Fruit fly (Drosophila melanogaster) whole organism, embryonic: ENCODE data around the gene PNPase.

ENCODE experiments used
- Atf3 ChIP-seq: fragments of 200-800 bp; sonication (Bioruptor generic); optimal IDR thresholded peaks from 3 replicates; lab custom pipeline; 2016; ENCODE audit warnings: missing biosample characterization, missing genetic modification characterization
- B-H2 ChIP-seq: fragments of 200-800 bp; sonication (Bioruptor generic); optimal IDR thresholded peaks from 2 replicates; lab custom pipeline; 2018; ENCODE audit warnings: missing biosample characterization, mild to moderate bottlenecking, missing genetic modification characterization
- CG10147 ChIP-seq: fragments of 200-800 bp; sonication (Bioruptor generic); optimal IDR thresholded peaks from 2 replicates; lab custom pipeline; 2019; ENCODE audit warnings: missing biosample characterization, mild to moderate bottlenecking, missing genetic modification characterization, moderate library complexity
- CG1024 ChIP-seq: fragments of 200-800 bp; sonication (Bioruptor generic); IDR thresholded peaks from 2 replicates; pipeline ENCODE4 v1.3.6; 2022; ENCODE audit warnings: missing biosample characterization, missing genetic modification characterization
- CG10267 ChIP-seq: fragments of 200-800 bp; sonication (Bioruptor generic); optimal IDR thresholded peaks from 2 replicates; lab custom pipeline; 2018; ENCODE audit warnings: missing biosample characterization, mild to moderate bottlenecking, missing genetic modification characterization, moderate library complexity
- CG10462 ChIP-seq: fragments of 200-800 bp; sonication (Bioruptor generic); optimal IDR thresholded peaks from 2 replicates; lab custom pipeline; 2016; ENCODE audit warnings: missing biosample characterization, missing genetic modification characterization
- CG10543 ChIP-seq: fragments of 200-800 bp; sonication (Bioruptor generic); optimal IDR thresholded peaks from 3 replicates; lab custom pipeline; 2017; ENCODE audit warnings: missing biosample characterization, mild to moderate bottlenecking, missing genetic modification characterization, moderate library complexity
- CG10959 ChIP-seq: fragments of 200-800 bp; sonication (Bioruptor generic); IDR thresholded peaks from 2 replicates; pipeline ENCODE4 v1.3.6; 2022; ENCODE audit warnings: missing biosample characterization, missing genetic modification characterization
- CG12659 ChIP-seq: fragments of 200-800 bp; sonication (Bioruptor generic); optimal IDR thresholded peaks from 3 replicates; lab custom pipeline; 2017; ENCODE audit warnings: mild to moderate bottlenecking, missing biosample characterization, missing genetic modification reagents, missing genetic modification characterization
- CG13123 ChIP-seq: fragments of 200-800 bp; sonication (Bioruptor generic); optimal IDR thresholded peaks from 2 replicates; lab custom pipeline; 2016; ENCODE audit warnings: missing biosample characterization, missing genetic modification characterization
- CG14860 ChIP-seq: fragments of 200-800 bp; sonication (Bioruptor generic); IDR thresholded peaks from 3 replicates; pipeline ENCODE4 v1.3.6; 2022; ENCODE audit warnings: missing biosample characterization, missing genetic modification characterization; ENCODE audit not compliant: partially characterized antibody
- CG15011 ChIP-seq: fragments of 200-800 bp; sonication (Bioruptor generic); optimal IDR thresholded peaks from 3 replicates; lab custom pipeline; 2018; ENCODE audit warnings: missing biosample characterization, mild to moderate bottlenecking, missing genetic modification characterization
- CG15479 ChIP-seq: fragments of 200-800 bp; sonication (Bioruptor generic); optimal IDR thresholded peaks from 3 replicates; lab custom pipeline; 2019; ENCODE audit warnings: missing biosample characterization, mild to moderate bottlenecking, missing genetic modification characterization, moderate library complexity
- CG15514 ChIP-seq: fragments of 200-800 bp; sonication (Bioruptor generic); optimal IDR thresholded peaks from 3 replicates; lab custom pipeline; 2017; ENCODE audit warnings: missing biosample characterization, missing genetic modification characterization, mild to moderate bottlenecking, moderate library complexity, missing genetic modification reagents
- CG1647 ChIP-seq: fragments of 200-800 bp; sonication (Bioruptor generic); optimal IDR thresholded peaks from 3 replicates; lab custom pipeline; 2016; ENCODE audit warnings: missing biosample characterization, missing genetic modification characterization
- CG17829 ChIP-seq: fragments of 200-800 bp; optimal IDR thresholded peaks from 2 replicates; lab custom pipeline; 2019; ENCODE audit warnings: missing biosample characterization, mild to moderate bottlenecking, missing genetic modification characterization, moderate library complexity
- CG32532 ChIP-seq: fragments of 200-800 bp; sonication (Bioruptor generic); IDR thresholded peaks from 2 replicates; pipeline ENCODE4 v1.3.6; 2022; ENCODE audit warnings: missing biosample characterization, missing genetic modification characterization
- CG3281 ChIP-seq: fragments of 200-800 bp; sonication (Bioruptor generic); optimal IDR thresholded peaks from 3 replicates; lab custom pipeline; 2017; ENCODE audit warnings: missing biosample characterization, mild to moderate bottlenecking, missing genetic modification characterization
- CG33213 ChIP-seq: fragments of 200-800 bp; sonication (Bioruptor generic); optimal IDR thresholded peaks from 3 replicates; lab custom pipeline; 2016; ENCODE audit warnings: missing biosample characterization, missing genetic modification characterization
- CG33557 ChIP-seq: fragments of 200-800 bp; sonication (Bioruptor generic); optimal IDR thresholded peaks from 2 replicates; lab custom pipeline; 2019; ENCODE audit warnings: missing biosample characterization, mild to moderate bottlenecking, missing genetic modification characterization, moderate library complexity
- CG3838 ChIP-seq: fragments of 200-800 bp; sonication (Bioruptor generic); optimal IDR thresholded peaks from 3 replicates; lab custom pipeline; 2016; ENCODE audit warnings: missing biosample characterization, missing genetic modification characterization
- CG4820 ChIP-seq: fragments of 200-800 bp; sonication (Bioruptor generic); optimal IDR thresholded peaks from 3 replicates; lab custom pipeline; 2016; ENCODE audit warnings: missing biosample characterization, missing genetic modification characterization
- CG6854 ChIP-seq: fragments of 200-800 bp; sonication (Bioruptor generic); optimal IDR thresholded peaks from 3 replicates; lab custom pipeline; 2017; ENCODE audit warnings: missing biosample characterization, mild to moderate bottlenecking, missing genetic modification characterization
- CG7357 ChIP-seq: fragments of 200-800 bp; sonication (Bioruptor generic); IDR thresholded peaks from 3 replicates; pipeline ENCODE4 v1.3.6; 2022; ENCODE audit warnings: missing biosample characterization, missing genetic modification characterization
- CG7372 ChIP-seq: fragments of 200-800 bp; sonication (Bioruptor generic); IDR thresholded peaks from 2 replicates; pipeline ENCODE4 v1.3.6; 2022; ENCODE audit warnings: missing biosample characterization, missing genetic modification characterization
- CG7745 ChIP-seq: fragments of 200-800 bp; sonication (Bioruptor generic); optimal IDR thresholded peaks from 2 replicates; lab custom pipeline; 2018; ENCODE audit warnings: missing biosample characterization, mild to moderate bottlenecking, missing genetic modification characterization, moderate library complexity
- CG7963 ChIP-seq: fragments of 200-800 bp; sonication (Bioruptor generic); IDR thresholded peaks from 3 replicates; pipeline ENCODE4 v1.3.6; 2022; ENCODE audit warnings: missing biosample characterization, missing genetic modification characterization; ENCODE audit not compliant: partially characterized antibody
- CG7987 ChIP-seq: fragments of 200-800 bp; sonication (Bioruptor generic); optimal IDR thresholded peaks from 2 replicates; lab custom pipeline; 2018; ENCODE audit warnings: missing biosample characterization, mild to moderate bottlenecking, missing genetic modification characterization, moderate library complexity
- CG8478 ChIP-seq: fragments of >200 bp; optimal IDR thresholded peaks from 2 replicates; lab custom pipeline; 2018
- CG9797 ChIP-seq: fragments of 200-800 bp; sonication (Bioruptor generic); optimal IDR thresholded peaks from 3 replicates; lab custom pipeline; 2018; ENCODE audit warnings: missing biosample characterization, mild to moderate bottlenecking, missing genetic modification characterization
- Doc3 ChIP-seq: fragments of 200-800 bp; sonication (Bioruptor generic); IDR thresholded peaks from 3 replicates; pipeline ENCODE4 v1.3.6; 2022; ENCODE audit warnings: missing biosample characterization, missing genetic modification characterization; ENCODE audit not compliant: partially characterized antibody
- HLH54F ChIP-seq: fragments of 200-800 bp; sonication (Bioruptor generic); optimal IDR thresholded peaks from 3 replicates; lab custom pipeline; 2016; ENCODE audit warnings: missing biosample characterization, missing genetic modification characterization
- Hr51 ChIP-seq, 2 experiments: fragments of 200-800 bp; sonication (Bioruptor generic); optimal IDR thresholded peaks; 2 replicates in 1 of 2; 3 replicates in 1 of 2; lab custom pipeline; 2016 to 2018; ENCODE audit warnings: missing biosample characterization in 2 of 2, missing genetic modification characterization in 2 of 2, mild to moderate bottlenecking in 1 of 2, moderate library complexity in 1 of 2
- Myb ChIP-seq: fragments of 200-800 bp; sonication (Bioruptor generic); optimal IDR thresholded peaks from 2 replicates; lab custom pipeline; 2016; ENCODE audit warnings: missing biosample characterization, missing genetic modification characterization
- Side ChIP-seq: fragments of 200-800 bp; sonication (Bioruptor generic); optimal IDR thresholded peaks from 2 replicates; lab custom pipeline; 2016; ENCODE audit warnings: missing biosample characterization, missing genetic modification characterization
- Sin3A ChIP-seq: fragments of >200 bp; optimal IDR thresholded peaks from 2 replicates; lab custom pipeline; 2018
- ash1 ChIP-seq: fragments of 200-800 bp; sonication (Bioruptor generic); optimal IDR thresholded peaks from 2 replicates; lab custom pipeline; 2018; ENCODE audit warnings: missing biosample characterization, mild to moderate bottlenecking, missing genetic modification characterization
- bbx ChIP-seq: fragments of 200-800 bp; sonication (Bioruptor generic); IDR thresholded peaks from 2 replicates; pipeline ENCODE4 v1.3.6; 2022; ENCODE audit warnings: missing biosample characterization, missing genetic modification characterization; ENCODE audit not compliant: partially characterized antibody
- bigmax ChIP-seq: fragments of 200-800 bp; sonication (Bioruptor generic); optimal IDR thresholded peaks from 2 replicates; lab custom pipeline; 2018; ENCODE audit warnings: missing biosample characterization, mild to moderate bottlenecking, missing genetic modification characterization
- bsh ChIP-seq, 2 experiments: fragments of 200-800 bp; sonication (Bioruptor generic); optimal IDR thresholded peaks; 2 replicates each; lab custom pipeline; 2017 to 2018; ENCODE audit warnings: mild to moderate bottlenecking in 2 of 2, missing biosample characterization in 2 of 2, missing genetic modification characterization in 2 of 2, moderate library complexity in 1 of 2
- cato ChIP-seq: fragments of 200-800 bp; sonication (Bioruptor generic); optimal IDR thresholded peaks from 2 replicates; lab custom pipeline; 2016; ENCODE audit warnings: missing biosample characterization, missing genetic modification characterization, borderline replicate concordance
- dmrt11E ChIP-seq: fragments of 200-800 bp; sonication (Bioruptor generic); optimal IDR thresholded peaks from 3 replicates; lab custom pipeline; 2018; ENCODE audit warnings: missing biosample characterization, mild to moderate bottlenecking, missing genetic modification characterization, moderate library complexity
- dpn ChIP-seq, 2 experiments: fragments of 200-800 bp; sonication (Bioruptor generic); optimal IDR thresholded peaks; 3 replicates each; lab custom pipeline; 2016; ENCODE audit warnings: missing biosample characterization in 2 of 2, missing genetic modification characterization in 2 of 2
- h ChIP-seq: fragments of >200 bp; optimal IDR thresholded peaks from 2 replicates; lab custom pipeline; 2017
- onecut ChIP-seq: fragments of 200-800 bp; sonication (Bioruptor generic); IDR thresholded peaks from 2 replicates; pipeline ENCODE4 v1.3.6; 2022; ENCODE audit warnings: missing biosample characterization, missing genetic modification characterization
- ranshi ChIP-seq: fragments of 200-800 bp; sonication (Bioruptor generic); IDR thresholded peaks from 2 replicates; pipeline ENCODE4 v1.3.6; 2022; ENCODE audit warnings: missing biosample characterization, missing genetic modification characterization
- scrt ChIP-seq: fragments of 200-800 bp; sonication (Bioruptor generic); optimal IDR thresholded peaks from 2 replicates; lab custom pipeline; 2018; ENCODE audit warnings: missing biosample characterization, mild to moderate bottlenecking, missing genetic modification characterization, moderate library complexity
- tap ChIP-seq: fragments of 200-800 bp; optimal IDR thresholded peaks from 3 replicates; lab custom pipeline; 2019; ENCODE audit warnings: missing biosample characterization, mild to moderate bottlenecking, missing genetic modification characterization, moderate library complexity
- trh ChIP-seq: fragments of 200-800 bp; sonication (Bioruptor generic); optimal IDR thresholded peaks from 2 replicates; lab custom pipeline; 2016; ENCODE audit warnings: missing biosample characterization, missing genetic modification characterization
- ttk ChIP-seq: fragments of 200-800 bp; sonication (Bioruptor generic); IDR thresholded peaks from 2 replicates; pipeline ENCODE4 v2.1.2; 2022; ENCODE audit warnings: missing biosample characterization, missing genetic modification characterization
- wek ChIP-seq: fragments of 200-800 bp; sonication (Bioruptor generic); optimal IDR thresholded peaks from 3 replicates; lab custom pipeline; 2018; ENCODE audit warnings: missing biosample characterization, mild to moderate bottlenecking, missing genetic modification characterization, moderate library complexity
- yki ChIP-seq: fragments of >200 bp; optimal IDR thresholded peaks from 3 replicates; lab custom pipeline; 2018

PNPase gene

DNA sequence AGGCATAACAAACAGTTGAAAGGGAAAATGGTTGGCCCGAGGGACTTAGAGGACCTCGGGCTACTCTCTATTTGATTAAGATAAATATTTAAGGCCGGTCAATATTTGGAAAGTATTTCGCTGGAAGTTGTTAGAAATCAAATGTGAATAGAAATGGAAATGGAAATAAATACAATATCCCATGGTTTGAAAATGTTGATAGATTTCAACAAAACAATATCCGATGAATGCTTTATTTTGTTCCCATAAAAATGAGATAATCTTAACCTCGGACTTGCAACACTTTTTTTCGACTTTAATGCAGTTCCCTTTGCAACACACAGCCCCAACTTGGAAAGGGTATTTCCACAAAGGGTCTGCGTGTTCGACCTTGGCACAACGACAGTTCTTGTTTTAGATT is 36.2 kb downstream of the PNPase start (continued):
- TF ChIP-seq CG32532 (GFP tag; lab: Robert Waterston, UW): no peak
- TF ChIP-seq CG7745 (tag; lab: Kevin White, UChicago): no peak
- TF ChIP-seq HLH54F (GFP tag; lab: Kevin White, UChicago): no peak
- TF ChIP-seq Doc3 (GFP tag; lab: Robert Waterston, UW): no peak
- TF ChIP-seq CG10267 (tag; lab: Kevin White, UChicago): no peak
- TF ChIP-seq CG4820 (GFP tag; lab: Kevin White, UChicago): no peak
- TF ChIP-seq wek (GFP tag; lab: Kevin White, UChicago): no peak
- no peak for TF ChIP-seq ttk
- no peak for TF ChIP-seq CG10462 (GFP tag; lab: Kevin White, UChicago)
- TF ChIP-seq CG7963 (GFP tag; lab: Robert Waterston, UW): no peak
- TF ChIP-seq Side (GFP tag; lab: Kevin White, UChicago): no peak
- TF ChIP-seq ranshi: 0 out of 2 replicates have a peak, but pooled peaks have one; percentile 8
- no peak for TF ChIP-seq bbx (GFP tag; lab: Robert Waterston, UW)
- no peak for TF ChIP-seq CG7987 (GFP tag; lab: Kevin White, UChicago)
- TF ChIP-seq CG10147 (GFP tag; lab: Kevin White, UChicago): peak; percentile 21
- TF ChIP-seq CG15514 (GFP tag; lab: Kevin White, UChicago): peak; percentile 2
- no peak for TF ChIP-seq Atf3 (GFP tag; lab: Kevin White, UChicago)
- TF ChIP-seq CG7357 (GFP tag; lab: Robert Waterston, UW): no peak
- no peak for TF ChIP-seq bsh (GFP tag; optimal IDR thresholded peaks at IDR 0.05; lab: Kevin White, UChicago)
- no peak for TF ChIP-seq trh (GFP tag; lab: Kevin White, UChicago)
- peak; percentile 10 for TF ChIP-seq CG6854 (GFP tag; lab: Kevin White, UChicago)
- no peak for TF ChIP-seq Sin3A (lab: Kevin White, UChicago)
- no peak for TF ChIP-seq dpn (GFP tag; optimal IDR thresholded peaks at IDR 0.05; lab: Kevin White, UChicago)
- TF ChIP-seq CG1647 (GFP tag; lab: Kevin White, UChicago): no peak
- TF ChIP-seq ash1: no peak
- peak; percentile 1 for TF ChIP-seq scrt (GFP tag; lab: Kevin White, UChicago)
- TF ChIP-seq CG8478: no peak
- TF ChIP-seq B-H2: no peak
- no peak for TF ChIP-seq CG12659
- no peak for TF ChIP-seq CG10543 (GFP tag; lab: Kevin White, UChicago)
- no peak for TF ChIP-seq CG33557 (GFP tag; lab: Kevin White, UChicago)
- no peak for TF ChIP-seq bigmax (GFP tag; lab: Kevin White, UChicago)
- no peak for TF ChIP-seq Hr51 (GFP tag; optimal IDR thresholded peaks at IDR 0.05; lab: Kevin White, UChicago)
- no peak for TF ChIP-seq onecut
- TF ChIP-seq tap: no peak
- TF ChIP-seq CG1024 (GFP tag; lab: Robert Waterston, UW): no peak
- no peak for TF ChIP-seq Myb (GFP tag; lab: Kevin White, UChicago)
- TF ChIP-seq CG17829 (tag; lab: Kevin White, UChicago): no peak
- no peak for TF ChIP-seq CG7372 (GFP tag; lab: Robert Waterston, UW)
- TF ChIP-seq CG15011: peak; percentile 17
- no peak for TF ChIP-seq yki (lab: Kevin White, UChicago)
- TF ChIP-seq CG3838 (GFP tag; lab: Kevin White, UChicago): no peak
- TF ChIP-seq CG13123 (GFP tag; lab: Kevin White, UChicago): no peak
- TF ChIP-seq h (lab: Kevin White, UChicago): no peak
- TF ChIP-seq CG9797 (GFP tag; lab: Kevin White, UChicago): no peak
- no peak for TF ChIP-seq CG10959 (GFP tag; lab: Robert Waterston, UW)
- TF ChIP-seq CG14860 (GFP tag; lab: Robert Waterston, UW): no peak
- no peak for TF ChIP-seq CG15479 (GFP tag; lab: Kevin White, UChicago)
- no peak for TF ChIP-seq cato (GFP tag; lab: Kevin White, UChicago)
- TF ChIP-seq CG3281 (GFP tag; lab: Kevin White, UChicago): peak; percentile 35
- TF ChIP-seq CG33213 (GFP tag; lab: Kevin White, UChicago): no peak
- no peak for TF ChIP-seq dmrt11E
